Worm (Caenorhabditis elegans): Measurements from ENCODE around the gene Y54F10AL.1.

The Y54F10AL.1 gene

ce11 chrIII:2532716-2533115, 45.2 kb downstream of the Y54F10AL.1 start:
- TF ChIP-seq tbx-11 (GFP tag; IDR thresholded peaks at IDR 0.05) (no peak), hnd-1 (tag; optimal IDR thresholded peaks at IDR 0.05) (no peak), scrt-1 (GFP tag; IDR thresholded peaks at IDR 0.05) (no peak), B0310.2 (tag; optimal IDR thresholded peaks at IDR 0.05) (no peak), tbx-37 (GFP tag; conservative IDR thresholded peaks at IDR 0.05) (no peak), ama-1 (optimal IDR thresholded peaks at IDR 0.05) (no peak), F13C5.2 (tag; optimal IDR thresholded peaks at IDR 0.05) (no peak), hmbx-1 (tag; optimal IDR thresholded peaks at IDR 0.05) (no peak), aly-1 (tag; optimal IDR thresholded peaks at IDR 0.05) (no peak), ets-7 (tag; optimal IDR thresholded peaks at IDR 0.05) (peak; percentile 64), flt-1 (GFP tag; IDR thresholded peaks at IDR 0.05) (no peak), hmg-4 (GFP tag; optimal IDR thresholded peaks at IDR 0.05) (no peak), tra-4 (tag; optimal IDR thresholded peaks at IDR 0.05) (no peak), sea-1 (GFP tag; conservative IDR thresholded peaks at IDR 0.05) (0 out of 2 replicates have a peak, but pooled peaks have one; percentile 6), ceh-13 (GFP tag; optimal IDR thresholded peaks at IDR 0.05) (no peak), pes-1 (GFP tag; IDR thresholded peaks at IDR 0.05) (no peak), ceh-36 (tag; optimal IDR thresholded peaks at IDR 0.05) (peak; percentile 26)

ce11 chrIII:2535122-2535521, 47.6 kb downstream of the Y54F10AL.1 start:
- TF ChIP-seq hmbx-1 (tag; optimal IDR thresholded peaks at IDR 0.05) (no peak), ets-7 (tag; optimal IDR thresholded peaks at IDR 0.05) (no peak), tra-4 (tag; optimal IDR thresholded peaks at IDR 0.05) (no peak), tbx-11 (GFP tag; IDR thresholded peaks at IDR 0.05) (no peak), hnd-1 (tag; optimal IDR thresholded peaks at IDR 0.05) (no peak), aly-1 (tag; optimal IDR thresholded peaks at IDR 0.05) (no peak), ceh-36 (tag; optimal IDR thresholded peaks at IDR 0.05) (no peak), ceh-13 (GFP tag; optimal IDR thresholded peaks at IDR 0.05) (no peak), hmg-4 (GFP tag; optimal IDR thresholded peaks at IDR 0.05) (no peak), flt-1 (GFP tag; IDR thresholded peaks at IDR 0.05) (no peak), ama-1 (optimal IDR thresholded peaks at IDR 0.05) (no peak), tbx-37 (GFP tag; conservative IDR thresholded peaks at IDR 0.05) (no peak), F13C5.2 (tag; optimal IDR thresholded peaks at IDR 0.05) (no peak), pes-1 (GFP tag; IDR thresholded peaks at IDR 0.05) (no peak), B0310.2 (tag; optimal IDR thresholded peaks at IDR 0.05) (no peak), sea-1 (GFP tag; conservative IDR thresholded peaks at IDR 0.05) (no peak), scrt-1 (GFP tag; IDR thresholded peaks at IDR 0.05) (no peak)

- TF ChIP-seq ets-7 (tag; optimal IDR thresholded peaks at IDR 0.05) (no peak), pes-1 (GFP tag; IDR thresholded peaks at IDR 0.05) (no peak), tbx-11 (GFP tag; IDR thresholded peaks at IDR 0.05) (no peak), F13C5.2 (tag; optimal IDR thresholded peaks at IDR 0.05) (no peak), scrt-1 (GFP tag; IDR thresholded peaks at IDR 0.05) (no peak)
Measured at ce11 chrIII:2540520-2540919, 53.0 kb downstream of the Y54F10AL.1 start.

Measured in whole organism, early embryonic.